Worm (Caenorhabditis elegans) whole organism, late embryonic: ENCODE results near the gene lelo-4.

Experiments
- ama-1 ChIP-seq: fragments of 150-350 bp; optimal IDR thresholded peaks from 2 replicates; lab custom pipeline; 2014
- ceh-34 ChIP-seq: sonication (generic microtip); optimal IDR thresholded peaks from 2 replicates; lab custom pipeline; 2016; ENCODE audit warnings: mild to moderate bottlenecking, missing genetic modification characterization, missing compliant biosample characterization
- elt-4 ChIP-seq: sonication (generic microtip); optimal IDR thresholded peaks from 2 replicates; lab custom pipeline; 2016; ENCODE audit warnings: missing genetic modification characterization, missing compliant biosample characterization
- fax-1 ChIP-seq: sonication (generic microtip); optimal IDR thresholded peaks from 2 replicates; lab custom pipeline; 2016; ENCODE audit warnings: missing genotype, missing genetic modification characterization, missing compliant biosample characterization
- fkh-10 ChIP-seq: fragments of 150-350 bp; optimal IDR thresholded peaks from 2 replicates; lab custom pipeline; 2014; ENCODE audit warnings: missing biosample characterization, missing genetic modification reagents, missing genetic modification characterization
- hlh-30 ChIP-seq: sonication (generic microtip); optimal IDR thresholded peaks from 2 replicates; lab custom pipeline; 2017; ENCODE audit warnings: antibody characterized with exemption, missing genetic modification characterization, missing compliant biosample characterization; ENCODE audit not compliant: insufficient read depth
- hlh-8 ChIP-seq: sonication (generic microtip); optimal IDR thresholded peaks from 2 replicates; lab custom pipeline; 2016; ENCODE audit warnings: missing genotype, missing genetic modification characterization, missing compliant biosample characterization
- nfya-1 ChIP-seq: sonication (generic microtip); optimal IDR thresholded peaks from 2 replicates; lab custom pipeline; 2017; ENCODE audit warnings: missing genetic modification characterization, mild to moderate bottlenecking, missing compliant biosample characterization, antibody characterized with exemption, moderate library complexity
- nhr-11 ChIP-seq: fragments of 150-350 bp; optimal IDR thresholded peaks from 2 replicates; lab custom pipeline; 2014; ENCODE audit warnings: missing biosample characterization, missing genetic modification characterization
- pha-4 ChIP-seq: fragments of 150-350 bp; optimal IDR thresholded peaks from 2 replicates; lab custom pipeline; 2018; ENCODE audit warnings: missing biosample characterization, missing genetic modification reagents, missing genetic modification characterization
- tbx-7 ChIP-seq: sonication (generic microtip); optimal IDR thresholded peaks from 2 replicates; lab custom pipeline; 2016; ENCODE audit warnings: missing genotype, missing genetic modification characterization, missing compliant biosample characterization
- unc-55 ChIP-seq: sonication (generic microtip); optimal IDR thresholded peaks from 2 replicates; lab custom pipeline; 2017; ENCODE audit warnings: missing biosample characterization, missing genetic modification reagents, missing genetic modification characterization

DNA sequence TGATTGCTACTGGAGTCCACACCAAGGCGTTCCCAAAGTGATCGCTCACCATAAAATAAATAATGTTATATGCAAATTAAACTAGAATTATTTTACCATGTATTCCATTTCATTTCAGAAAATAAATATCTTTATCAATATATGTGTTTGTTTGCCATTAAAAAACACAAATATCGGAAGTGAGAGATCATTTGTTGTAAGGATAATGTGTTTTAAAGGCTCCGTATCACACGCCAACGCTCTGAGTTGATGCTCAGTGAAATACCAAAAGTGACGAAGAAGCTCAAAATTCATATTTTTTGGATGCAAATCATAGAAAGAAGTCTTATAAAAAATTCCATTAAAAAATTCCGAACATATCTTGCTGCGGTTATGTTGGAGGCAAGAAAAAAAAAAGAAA, 18.5 kb upstream of the lelo-4 start:
- TF ChIP-seq fkh-10 (GFP tag; lab: Kevin White, UChicago): no peak
- no peak for TF ChIP-seq ama-1
- TF ChIP-seq hlh-8 (tag; lab: Kevin White, UChicago): no peak
- no peak for TF ChIP-seq tbx-7 (tag; lab: Kevin White, UChicago)
- TF ChIP-seq nhr-11 (tag; lab: Kevin White, UChicago): no peak
- TF ChIP-seq pha-4 (tag; lab: Kevin White, UChicago): no peak
- no peak for TF ChIP-seq hlh-30 (tag; lab: Kevin White, UChicago)
- TF ChIP-seq elt-4 (tag; lab: Kevin White, UChicago): no peak
- TF ChIP-seq unc-55 (GFP tag; lab: Kevin White, UChicago): no peak
- no peak for TF ChIP-seq ceh-34 (tag; lab: Kevin White, UChicago)
- no peak for TF ChIP-seq fax-1
- TF ChIP-seq nfya-1 (tag; lab: Kevin White, UChicago): no peak
